Worm (Caenorhabditis elegans) whole organism, late embryonic: ENCODE measurements around the gene srbc-79.

ENCODE experiments used
- F13H6.1 ChIP-seq: sonication (generic microtip); optimal IDR thresholded peaks from 2 replicates; lab custom pipeline; 2016; ENCODE audit warnings: missing genetic modification characterization, missing compliant biosample characterization
- K09A11.1 ChIP-seq: sonication (generic microtip); optimal IDR thresholded peaks from 2 replicates; lab custom pipeline; 2017; ENCODE audit warnings: antibody characterized with exemption, mild to moderate bottlenecking, missing genetic modification characterization, missing compliant biosample characterization; ENCODE audit not compliant: insufficient read depth
- T23F11.4 ChIP-seq: fragments of 200-800 bp; sonication (Bioruptor generic); optimal IDR thresholded peaks from 2 replicates; lab custom pipeline; 2018; ENCODE audit warnings: mild to moderate bottlenecking, missing genetic modification characterization, missing compliant biosample characterization
- ceh-31 ChIP-seq: sonication (generic microtip); optimal IDR thresholded peaks from 2 replicates; lab custom pipeline; 2016; ENCODE audit warnings: missing genetic modification characterization, missing compliant biosample characterization
- hlh-30 ChIP-seq: sonication (generic microtip); optimal IDR thresholded peaks from 2 replicates; lab custom pipeline; 2017; ENCODE audit warnings: antibody characterized with exemption, missing genetic modification characterization, missing compliant biosample characterization; ENCODE audit not compliant: insufficient read depth
- mec-3 ChIP-seq: sonication (generic microtip); optimal IDR thresholded peaks from 2 replicates; lab custom pipeline; 2016; ENCODE audit warnings: borderline replicate concordance, missing genetic modification characterization, missing compliant biosample characterization
- nhr-11 ChIP-seq: fragments of 150-350 bp; optimal IDR thresholded peaks from 2 replicates; lab custom pipeline; 2014; ENCODE audit warnings: missing biosample characterization, missing genetic modification characterization
- pha-2 ChIP-seq: sonication (generic microtip); optimal IDR thresholded peaks from 2 replicates; lab custom pipeline; 2017; ENCODE audit warnings: mild to moderate bottlenecking, missing genetic modification characterization, missing compliant biosample characterization
- unc-55 ChIP-seq: sonication (generic microtip); optimal IDR thresholded peaks from 2 replicates; lab custom pipeline; 2017; ENCODE audit warnings: missing biosample characterization, missing genetic modification reagents, missing genetic modification characterization

DNA sequence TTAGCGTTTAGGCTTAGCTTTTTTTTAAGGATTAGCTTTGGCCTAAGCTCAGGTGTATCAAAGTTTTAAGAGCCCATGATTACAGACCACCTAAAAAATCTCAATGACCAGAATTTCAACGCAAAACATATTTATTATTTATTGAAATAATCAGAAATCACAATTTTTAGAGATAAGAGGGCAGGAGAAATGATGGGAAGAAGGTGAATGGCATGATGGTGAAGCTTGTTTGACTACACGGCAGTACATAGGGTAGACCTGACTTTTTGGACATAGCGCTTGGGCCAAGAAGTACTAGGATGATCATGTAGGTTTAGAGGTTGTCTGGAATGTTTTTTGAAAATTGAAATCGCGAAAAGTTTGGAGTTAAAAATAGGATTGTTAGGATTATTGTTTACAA is 7.4 kb upstream of the srbc-79 start:
- no peak for TF ChIP-seq mec-3 (tag; lab: Kevin White, UChicago)
- TF ChIP-seq nhr-11 = no peak
- no peak for TF ChIP-seq ceh-31 (tag; lab: Kevin White, UChicago)
- TF ChIP-seq K09A11.1 (tag; lab: Kevin White, UChicago) = no peak
- TF ChIP-seq pha-2 (tag; lab: Kevin White, UChicago) = no peak
- no peak for TF ChIP-seq F13H6.1 (tag; lab: Kevin White, UChicago)
- no peak for TF ChIP-seq hlh-30 (tag; lab: Kevin White, UChicago)
- TF ChIP-seq unc-55 = no peak
- no peak for TF ChIP-seq T23F11.4
